Worm (Caenorhabditis elegans): Measurements from ENCODE around the gene Y62H9A.10.

- TF ChIP-seq lsy-2 (tag; optimal IDR thresholded peaks at IDR 0.05) (no peak), vab-15 (tag; optimal IDR thresholded peaks at IDR 0.05) (no peak), nhr-237 (tag; optimal IDR thresholded peaks at IDR 0.05) (no peak), nhr-71 (tag; optimal IDR thresholded peaks at IDR 0.05) (no peak), snpc-4 (tag; optimal IDR thresholded peaks at IDR 0.05) (no peak), ceh-82 (tag; optimal IDR thresholded peaks at IDR 0.05) (no peak), nhr-90 (tag; optimal IDR thresholded peaks at IDR 0.05; ENCODE audit: poor library complexity) (no peak), unc-130 (tag; optimal IDR thresholded peaks at IDR 0.05) (no peak)
These were observed 4.5 kb downstream of the Y62H9A.10 start, which contains the start of gene Y62H9A.9 for ce11 chrX:11898040-11898439.

Measured in whole organism, L1 larva.